Worm (Caenorhabditis elegans): ENCODE results near the gene sax-1.
A peak's percentile ranks its signal among the peaks of the same experiment; 100 is the strongest.

sax-1 gene

ce11 chrX:3605727-3606126 is 44.2 kb downstream of the sax-1 start, which contains the start of gene C18B2.4 (continued):
- TF ChIP-seq nhr-111 (GFP tag; optimal IDR thresholded peaks at IDR 0.05) (no peak), gei-8 (GFP tag; optimal IDR thresholded peaks at IDR 0.05) (no peak), ceh-28 (tag; optimal IDR thresholded peaks at IDR 0.05) (no peak), lim-7 (GFP tag; IDR thresholded peaks at IDR 0.05) (no peak), nhr-102 (tag; optimal IDR thresholded peaks at IDR 0.05) (peak; percentile 12), duxl-1 (tag; optimal IDR thresholded peaks at IDR 0.05; ENCODE audit: poor library complexity) (no peak), nhr-76 (tag; optimal IDR thresholded peaks at IDR 0.05) (no peak), snpc-1.2 (GFP tag; IDR thresholded peaks at IDR 0.05) (no peak), sdz-12 (GFP tag; optimal IDR thresholded peaks at IDR 0.05) (no peak), snpc-4 (tag; optimal IDR thresholded peaks at IDR 0.05) (no peak), Y75B8A.6 (GFP tag; IDR thresholded peaks at IDR 0.05) (no peak), lin-39 (tag; optimal IDR thresholded peaks at IDR 0.05) (no peak), lin-29 (GFP tag; IDR thresholded peaks at IDR 0.05) (no peak), dmd-9 (GFP tag; IDR thresholded peaks at IDR 0.05) (no peak), lin-38 (GFP tag; IDR thresholded peaks at IDR 0.05) (peak; percentile 86), ztf-7 (tag; optimal IDR thresholded peaks at IDR 0.05) (no peak), unc-130 (GFP tag; optimal IDR thresholded peaks at IDR 0.05) (no peak), arid-1 (GFP tag; conservative IDR thresholded peaks at IDR 0.05) (0 out of 2 replicates have a peak, but pooled peaks have one; percentile 7), unc-62 (GFP tag; optimal IDR thresholded peaks at IDR 0.05 in 1 of 2) (peak in 1 of 2 experiments; percentile 53), unc-62 (tag; optimal IDR thresholded peaks at IDR 0.05) (no peak), mep-1 (tag; optimal IDR thresholded peaks at IDR 0.05) (peak; percentile 78), pqm-1 (tag; optimal IDR thresholded peaks at IDR 0.05) (peak; percentile 62), daf-8 (GFP tag; IDR thresholded peaks at IDR 0.05) (no peak), ama-1 (optimal IDR thresholded peaks at IDR 0.05) (peak; percentile 51), madf-5 (GFP tag; IDR thresholded peaks at IDR 0.05) (no peak), jun-1 (tag; optimal IDR thresholded peaks at IDR 0.05) (no peak), ctbp-1 (GFP tag; IDR thresholded peaks at IDR 0.05) (peak; percentile 65; the same call in 1 of the 2 replicates), hlh-11 (tag; optimal IDR thresholded peaks at IDR 0.05) (peak; percentile 87), ceh-20 (GFP tag; IDR thresholded peaks at IDR 0.05) (peak; percentile 87), fkh-10 (GFP tag; optimal IDR thresholded peaks at IDR 0.05) (no peak), F44E2.7 (GFP tag; IDR thresholded peaks at IDR 0.05) (no peak), T20F7.1 (GFP tag; optimal IDR thresholded peaks at IDR 0.05) (no peak), tra-1 (GFP tag; IDR thresholded peaks at IDR 0.05) (no peak), zip-2 (tag; optimal IDR thresholded peaks at IDR 0.05) (no peak), ceh-44 (GFP tag; IDR thresholded peaks at IDR 0.05) (no peak), unc-39 (tag; optimal IDR thresholded peaks at IDR 0.05) (no peak), tag-97 (GFP tag; IDR thresholded peaks at IDR 0.05) (no peak), set-16 (GFP tag; IDR thresholded peaks at IDR 0.05) (peak; percentile 28; the same call in 1 of the 2 replicates), egl-43 (GFP tag; IDR thresholded peaks at IDR 0.05) (peak; percentile 78), ZK337.2 (GFP tag; IDR thresholded peaks at IDR 0.05) (no peak), mes-2 (tag; optimal IDR thresholded peaks at IDR 0.05; ENCODE audit: poor library complexity, severe bottlenecking) (peak; percentile 68), daf-16 (GFP tag; optimal IDR thresholded peaks at IDR 0.05) (no peak), daf-16 (tag; optimal IDR thresholded peaks at IDR 0.05) (peak; percentile 79), F10B5.3 (tag; optimal IDR thresholded peaks at IDR 0.05) (no peak), T26A8.4 (GFP tag; IDR thresholded peaks at IDR 0.05) (0 out of 2 replicates have a peak, but pooled peaks have one; percentile 32), mxl-2 (GFP tag; conservative IDR thresholded peaks at IDR 0.05) (no peak), spr-1 (tag; optimal IDR thresholded peaks at IDR 0.05) (no peak), nhr-77 (tag; optimal IDR thresholded peaks at IDR 0.05) (peak; percentile 66), F26F4.8 (GFP tag; conservative IDR thresholded peaks at IDR 0.05) (no peak), D1046.2 (GFP tag; IDR thresholded peaks at IDR 0.05) (no peak), attf-4 (tag; optimal IDR thresholded peaks at IDR 0.05) (no peak), lin-1 (GFP tag; IDR thresholded peaks at IDR 0.05) (peak; percentile 53; the same call in 1 of the 2 replicates), dve-1 (tag; optimal IDR thresholded peaks at IDR 0.05; ENCODE audit: insufficient read depth) (peak; percentile 79)

All from whole organism, L4 larva.